Fruit fly (Drosophila melanogaster) whole organism, embryonic: Measurements from ENCODE around the gene Spn27A.

Source experiments
- Abd-B ChIP-seq: fragments of 200-800 bp; sonication (Bioruptor generic); optimal IDR thresholded peaks from 2 replicates; lab custom pipeline; 2018; ENCODE audit warnings: missing biosample characterization, mild to moderate bottlenecking, missing genetic modification characterization, moderate library complexity
- Asciz ChIP-seq: fragments of 200-800 bp; sonication (Bioruptor generic); optimal IDR thresholded peaks from 2 replicates; lab custom pipeline; 2017; ENCODE audit warnings: missing biosample characterization, mild to moderate bottlenecking, missing genetic modification characterization, missing genetic modification reagents
- C15 ChIP-seq: fragments of 200-800 bp; sonication (Bioruptor generic); IDR thresholded peaks from 3 replicates; pipeline ENCODE4 v1.3.6; 2022; ENCODE audit warnings: missing biosample characterization, missing genetic modification characterization
- CG10209 ChIP-seq: fragments of 200-800 bp; sonication (Bioruptor generic); optimal IDR thresholded peaks from 3 replicates; lab custom pipeline; 2017; ENCODE audit warnings: missing biosample characterization, mild to moderate bottlenecking, missing genetic modification characterization, missing genetic modification reagents
- CG12236 ChIP-seq: fragments of 200-800 bp; sonication (Bioruptor generic); optimal IDR thresholded peaks from 2 replicates; lab custom pipeline; 2016; ENCODE audit warnings: missing biosample characterization, missing genetic modification characterization
- CG12769 ChIP-seq: fragments of 200-800 bp; sonication (Bioruptor generic); optimal IDR thresholded peaks from 2 replicates; lab custom pipeline; 2019; ENCODE audit warnings: missing biosample characterization, mild to moderate bottlenecking, missing genetic modification characterization, moderate library complexity
- CG12942 ChIP-seq: fragments of 200-800 bp; sonication (Bioruptor generic); optimal IDR thresholded peaks from 3 replicates; lab custom pipeline; 2016; ENCODE audit warnings: missing biosample characterization, missing genetic modification characterization
- CG17385 ChIP-seq: fragments of 200-800 bp; sonication (Bioruptor generic); optimal IDR thresholded peaks from 3 replicates; lab custom pipeline; 2018; ENCODE audit warnings: missing biosample characterization, mild to moderate bottlenecking, missing genetic modification characterization
- CG17568 ChIP-seq: fragments of 200-800 bp; sonication (Bioruptor generic); optimal IDR thresholded peaks from 2 replicates; lab custom pipeline; 2018; ENCODE audit warnings: missing biosample characterization, mild to moderate bottlenecking, missing genetic modification characterization, moderate library complexity
- CG31388 ChIP-seq: fragments of 200-800 bp; sonication (Bioruptor generic); optimal IDR thresholded peaks from 2 replicates; lab custom pipeline; 2016; ENCODE audit warnings: missing biosample characterization, missing genetic modification characterization
- CG32532 ChIP-seq: fragments of 200-800 bp; sonication (Bioruptor generic); IDR thresholded peaks from 2 replicates; pipeline ENCODE4 v1.3.6; 2022; ENCODE audit warnings: missing biosample characterization, missing genetic modification characterization
- CG34422 ChIP-seq: fragments of 200-800 bp; sonication (Bioruptor generic); IDR thresholded peaks from 3 replicates; pipeline ENCODE4 v1.3.6; 2022; ENCODE audit warnings: missing biosample characterization, missing genetic modification characterization
- CG6175 ChIP-seq: fragments of 200-800 bp; sonication (Bioruptor generic); IDR thresholded peaks from 3 replicates; pipeline ENCODE4 v1.3.6; 2022; ENCODE audit warnings: missing biosample characterization, missing genetic modification characterization
- CG6654 ChIP-seq: fragments of 200-800 bp; sonication (Bioruptor generic); optimal IDR thresholded peaks from 2 replicates; lab custom pipeline; 2017; ENCODE audit warnings: missing biosample characterization, mild to moderate bottlenecking, missing genetic modification characterization
- CG7987 ChIP-seq: fragments of 200-800 bp; sonication (Bioruptor generic); optimal IDR thresholded peaks from 2 replicates; lab custom pipeline; 2018; ENCODE audit warnings: missing biosample characterization, mild to moderate bottlenecking, missing genetic modification characterization, moderate library complexity
- Deaf1 ChIP-seq: fragments of 200-800 bp; optimal IDR thresholded peaks from 3 replicates; lab custom pipeline; 2019; ENCODE audit warnings: missing biosample characterization, mild to moderate bottlenecking, missing genetic modification characterization, moderate library complexity
- Eip74EF ChIP-seq, 2 experiments: fragments of 200-800 bp in 1 of 2; fragments of >200 bp in 1 of 2; sonication (Bioruptor generic) in 1 of 2; optimal IDR thresholded peaks; 2 replicates each; lab custom pipeline; 2017 to 2019; ENCODE audit warnings: missing biosample characterization in 2 of 2, missing genetic modification characterization in 2 of 2, mild to moderate bottlenecking in 1 of 2, moderate library complexity in 1 of 2
- H2.0 ChIP-seq: fragments of 200-800 bp; sonication (Bioruptor generic); IDR thresholded peaks from 2 replicates; pipeline ENCODE4 v1.3.6; 2022; ENCODE audit warnings: missing biosample characterization, missing genetic modification characterization
- HHEX ChIP-seq: fragments of 200-800 bp; sonication (Bioruptor generic); optimal IDR thresholded peaks from 3 replicates; lab custom pipeline; 2017; ENCODE audit warnings: missing biosample characterization, mild to moderate bottlenecking, missing genetic modification characterization, missing genetic modification reagents
- HmgD ChIP-seq: fragments of 200-800 bp; sonication (Bioruptor generic); optimal IDR thresholded peaks from 3 replicates; lab custom pipeline; 2016; ENCODE audit warnings: missing biosample characterization, missing genetic modification characterization
- Hmx ChIP-seq: fragments of 200-800 bp; sonication (Bioruptor generic); optimal IDR thresholded peaks from 2 replicates; lab custom pipeline; 2016; ENCODE audit warnings: missing biosample characterization, missing genetic modification characterization
- Jarid2 ChIP-seq: fragments of 200-800 bp; sonication (Bioruptor generic); optimal IDR thresholded peaks from 3 replicates; lab custom pipeline; 2017; ENCODE audit warnings: mild to moderate bottlenecking, missing biosample characterization, missing genetic modification reagents, missing genetic modification characterization
- MBD-R2 ChIP-seq: fragments of 200-800 bp; sonication (Bioruptor generic); IDR thresholded peaks from 2 replicates; pipeline ENCODE4 v1.3.6; 2022; ENCODE audit warnings: missing biosample characterization, missing genetic modification characterization
- MTF-1 ChIP-seq: fragments of 200-800 bp; sonication (Bioruptor generic); optimal IDR thresholded peaks from 2 replicates; lab custom pipeline; 2018; ENCODE audit warnings: missing biosample characterization, mild to moderate bottlenecking, missing genetic modification characterization, borderline replicate concordance
- Opbp ChIP-seq: fragments of 200-800 bp; sonication (Bioruptor generic); IDR thresholded peaks from 3 replicates; pipeline ENCODE4 v1.3.6; 2022; ENCODE audit warnings: missing biosample characterization, missing genetic modification characterization; ENCODE audit not compliant: partially characterized antibody
- Rfx ChIP-seq: fragments of 200-800 bp; sonication (Bioruptor generic); IDR thresholded peaks from 2 replicates; pipeline ENCODE4 v1.3.6; 2022; ENCODE audit warnings: missing biosample characterization, missing genetic modification characterization
- Side ChIP-seq: fragments of 200-800 bp; sonication (Bioruptor generic); optimal IDR thresholded peaks from 2 replicates; lab custom pipeline; 2016; ENCODE audit warnings: missing biosample characterization, missing genetic modification characterization
- Six4 ChIP-seq: fragments of 200-800 bp; sonication (Bioruptor generic); optimal IDR thresholded peaks from 2 replicates; lab custom pipeline; 2016; ENCODE audit warnings: missing biosample characterization, missing genetic modification characterization
- YL-1 ChIP-seq: fragments of 200-800 bp; sonication (Bioruptor generic); optimal IDR thresholded peaks from 3 replicates; lab custom pipeline; 2017; ENCODE audit warnings: missing biosample characterization, mild to moderate bottlenecking, missing genetic modification characterization
- al ChIP-seq: fragments of 200-800 bp; sonication (Bioruptor generic); IDR thresholded peaks from 2 replicates; pipeline ENCODE4 v1.3.6; 2022; ENCODE audit warnings: missing biosample characterization, missing genetic modification characterization
- bsh ChIP-seq, 2 experiments: fragments of 200-800 bp; sonication (Bioruptor generic); optimal IDR thresholded peaks; 2 replicates each; lab custom pipeline; 2017 to 2018; ENCODE audit warnings: mild to moderate bottlenecking in 2 of 2, missing biosample characterization in 2 of 2, missing genetic modification characterization in 2 of 2, moderate library complexity in 1 of 2
- cg ChIP-seq: fragments of 200-800 bp; sonication (Bioruptor generic); optimal IDR thresholded peaks from 3 replicates; lab custom pipeline; 2019; ENCODE audit warnings: missing biosample characterization, mild to moderate bottlenecking, missing genetic modification characterization, moderate library complexity
- crp ChIP-seq, 2 experiments: fragments of 200-800 bp; sonication (Bioruptor generic); optimal IDR thresholded peaks; 2 replicates in 1 of 2; 3 replicates in 1 of 2; lab custom pipeline; 2017; ENCODE audit warnings: missing biosample characterization in 2 of 2, missing genetic modification characterization in 2 of 2, mild to moderate bottlenecking in 1 of 2, moderate library complexity in 1 of 2
- emc ChIP-seq: fragments of 200-800 bp; sonication (Bioruptor generic); optimal IDR thresholded peaks from 2 replicates; lab custom pipeline; 2016; ENCODE audit warnings: missing biosample characterization, missing genetic modification characterization
- fd3F ChIP-seq: fragments of 200-800 bp; sonication (Bioruptor generic); optimal IDR thresholded peaks from 2 replicates; lab custom pipeline; 2018; ENCODE audit warnings: missing biosample characterization, mild to moderate bottlenecking, missing genetic modification characterization, moderate library complexity
- grau ChIP-seq: fragments of 200-800 bp; optimal IDR thresholded peaks from 3 replicates; lab custom pipeline; 2019; ENCODE audit warnings: missing biosample characterization, mild to moderate bottlenecking, missing genetic modification characterization, moderate library complexity
- mld ChIP-seq: fragments of 200-800 bp; sonication (Bioruptor generic); IDR thresholded peaks from 3 replicates; pipeline ENCODE4 v1.3.6; 2022; ENCODE audit warnings: missing biosample characterization, missing genetic modification characterization; ENCODE audit not compliant: partially characterized antibody
- odd ChIP-seq: fragments of 200-800 bp; sonication (Bioruptor generic); optimal IDR thresholded peaks from 2 replicates; lab custom pipeline; 2017; ENCODE audit warnings: missing biosample characterization, mild to moderate bottlenecking, missing genetic modification characterization
- peb ChIP-seq: fragments of 200-800 bp; sonication (Bioruptor generic); IDR thresholded peaks from 2 replicates; pipeline ENCODE4 v1.3.6; 2022; ENCODE audit warnings: missing biosample characterization, missing genetic modification characterization
- prd ChIP-seq, 3 experiments: fragments of >200 bp in 2 of 3; fragments of 200-800 bp in 1 of 3; sonication (Bioruptor generic) in 1 of 3; optimal IDR thresholded peaks in 2 of 3; IDR thresholded peaks in 1 of 3; 2 replicates in 2 of 3; 3 replicates in 1 of 3; pipeline versions ENCODE4 v1.3.6 to Lab custom; 2017 to 2022; ENCODE audit warnings: missing biosample characterization in 1 of 3, missing genetic modification characterization in 1 of 3
- sd ChIP-seq: fragments of 200-800 bp; sonication (Bioruptor generic); optimal IDR thresholded peaks from 3 replicates; lab custom pipeline; 2018; ENCODE audit warnings: missing biosample characterization, mild to moderate bottlenecking, missing genetic modification characterization, moderate library complexity
- sens ChIP-seq: fragments of 200-800 bp; sonication (Bioruptor generic); peaks from one replicate; lab custom pipeline; 2016; ENCODE audit warnings: missing biosample characterization, missing genetic modification characterization
- seq ChIP-seq: fragments of 200-800 bp; sonication (Bioruptor generic); IDR thresholded peaks from 2 replicates; pipeline ENCODE4 v1.3.6; 2022; ENCODE audit warnings: missing biosample characterization, missing genetic modification characterization
- sqz ChIP-seq: fragments of 200-800 bp; sonication (Bioruptor generic); optimal IDR thresholded peaks from 3 replicates; lab custom pipeline; 2018; ENCODE audit warnings: missing biosample characterization, mild to moderate bottlenecking, missing genetic modification characterization
- sug ChIP-seq: fragments of 200-800 bp; optimal IDR thresholded peaks from 2 replicates; lab custom pipeline; 2019; ENCODE audit warnings: missing biosample characterization, mild to moderate bottlenecking, missing genetic modification characterization, moderate library complexity
- trem ChIP-seq: fragments of 200-800 bp; optimal IDR thresholded peaks from 3 replicates; lab custom pipeline; 2019; ENCODE audit warnings: missing biosample characterization, mild to moderate bottlenecking, missing genetic modification characterization, moderate library complexity
- tx ChIP-seq: fragments of 200-800 bp; sonication (Bioruptor generic); optimal IDR thresholded peaks from 2 replicates; lab custom pipeline; 2016; ENCODE audit warnings: missing biosample characterization, missing genetic modification characterization
- zen2 ChIP-seq: fragments of 200-800 bp; sonication (Bioruptor generic); IDR thresholded peaks from 3 replicates; pipeline ENCODE4 v1.3.6; 2022; ENCODE audit warnings: missing biosample characterization, missing genetic modification characterization; ENCODE audit not compliant: partially characterized antibody

Gene Spn27A

DNA sequence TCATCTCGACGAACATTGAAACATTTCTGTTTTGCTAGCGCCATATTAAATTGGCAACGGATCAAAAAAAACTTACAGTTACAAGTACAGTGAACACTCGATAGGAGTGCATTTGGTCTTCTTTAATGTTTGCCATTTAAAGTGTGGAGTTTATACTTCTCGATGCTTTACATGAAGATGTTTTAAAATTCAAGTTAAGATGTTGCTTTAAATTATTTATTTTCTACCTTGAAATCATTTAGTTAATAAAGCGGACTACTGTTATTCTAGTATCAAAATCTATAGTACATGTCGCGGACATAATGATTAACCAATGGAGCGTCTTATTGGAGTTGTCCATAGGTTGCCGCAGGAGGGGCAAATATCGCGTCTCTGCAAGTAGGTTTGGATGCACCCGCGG, 3.4 kb upstream of the Spn27A start, which contains the start of gene cort:
Gene cort (minus strand): TSS at position 101 of the 400 bp plus-strand sequence.
- TF ChIP-seq grau (tag; lab: Kevin White, UChicago): peak; percentile 26
- TF ChIP-seq H2.0: no peak

DNA sequence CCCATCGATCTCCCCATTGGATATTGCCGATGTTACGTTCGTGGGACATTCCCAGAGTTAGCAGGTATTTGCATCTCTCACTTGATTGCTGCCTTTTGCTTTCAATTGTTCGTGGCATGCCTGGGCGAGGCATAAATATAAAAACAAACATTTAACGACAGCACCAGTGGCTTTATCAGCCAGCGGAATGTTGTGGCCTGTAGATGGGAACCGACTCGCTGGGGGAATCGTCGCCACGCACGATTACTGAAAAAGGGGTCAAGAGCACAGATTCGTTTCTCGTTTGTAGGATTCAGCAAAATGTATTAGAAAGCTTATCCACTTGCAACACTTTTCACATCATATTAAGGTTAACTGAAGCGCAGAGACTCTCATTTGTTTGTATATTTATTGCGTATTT, 1.7 kb downstream of the Spn27A start:
- TF ChIP-seq zen2 (GFP tag; lab: Robert Waterston, UW) (no peak), CG12236 (GFP tag; lab: Kevin White, UChicago) (no peak), sug (peak; percentile 55), Side (GFP tag; lab: Kevin White, UChicago) (no peak), bsh (GFP tag; optimal IDR thresholded peaks at IDR 0.05; lab: Kevin White, UChicago) (no peak), al (GFP tag; lab: Robert Waterston, UW) (no peak), Rfx (GFP tag; lab: Robert Waterston, UW) (no peak), Opbp (no peak), seq (GFP tag; lab: Robert Waterston, UW) (no peak), CG12769 (peak; percentile 35), Six4 (GFP tag; lab: Kevin White, UChicago) (no peak), peb (GFP tag; lab: Robert Waterston, UW) (no peak), Eip74EF (GFP tag; optimal IDR thresholded peaks at IDR 0.05; lab: Kevin White, UChicago) (no peak), C15 (no peak), HmgD (GFP tag; lab: Kevin White, UChicago) (no peak), MTF-1 (no peak), CG6654 (GFP tag; lab: Kevin White, UChicago) (no peak), mld (GFP tag; lab: Robert Waterston, UW) (no peak), emc (GFP tag; lab: Kevin White, UChicago) (no peak), CG6175 (0 out of 3 replicates have a peak, but pooled peaks have one; percentile 25), Deaf1 (tag; lab: Kevin White, UChicago) (peak; percentile 46), Hmx (GFP tag; lab: Kevin White, UChicago) (no peak), Abd-B (GFP tag; lab: Kevin White, UChicago) (no peak), CG17568 (GFP tag; lab: Kevin White, UChicago) (no peak), CG12942 (GFP tag; lab: Kevin White, UChicago) (no peak), sens (GFP tag; lab: Kevin White, UChicago) (peak; percentile 48), MBD-R2 (GFP tag; lab: Robert Waterston, UW) (no peak), fd3F (GFP tag; lab: Kevin White, UChicago) (no peak), sqz (GFP tag; lab: Kevin White, UChicago) (no peak), sd (tag; lab: Kevin White, UChicago) (peak; percentile 73), CG31388 (no peak)

DNA sequence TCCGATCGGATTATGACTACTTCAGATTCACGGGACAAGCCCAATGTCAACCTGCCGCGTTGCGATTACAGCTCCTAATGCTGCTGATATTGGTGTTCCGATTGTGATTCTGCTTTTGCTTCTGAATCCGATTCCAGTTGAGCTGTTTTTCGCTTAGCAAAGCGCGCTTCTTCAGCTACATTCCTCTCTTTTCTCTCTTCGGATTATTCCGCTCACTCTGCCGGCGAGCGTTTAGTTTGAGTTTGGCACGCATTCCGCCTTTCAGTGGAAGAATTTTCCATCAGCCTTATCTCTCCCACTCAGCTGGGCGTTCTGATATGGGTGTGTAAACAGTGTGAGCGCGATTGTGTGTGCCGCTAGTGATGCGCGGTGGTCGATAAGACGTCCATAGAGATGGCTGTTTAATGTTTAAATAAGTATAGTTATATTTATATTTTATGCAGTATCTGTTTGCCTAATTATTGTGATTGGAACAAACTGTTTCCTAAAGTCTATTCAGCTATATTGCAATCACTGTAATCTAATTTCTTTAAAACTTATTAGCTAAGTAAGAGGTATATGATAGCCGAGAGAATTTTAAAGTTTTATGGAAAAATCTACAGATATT, 5.3 kb downstream of the Spn27A start, which contains the start of gene Galt:
Gene Galt (minus strand): TSS at position 315 of the 607 bp plus-strand sequence.
- TF ChIP-seq YL-1 (peak; percentile 35), prd (optimal IDR thresholded peaks at IDR 0.05; lab: Kevin White, UChicago) (no peak), prd (GFP tag; IDR thresholded peaks at IDR 0.05; lab: Robert Waterston, UW) (0 out of 3 replicates have a peak, but pooled peaks have one; percentile 36), CG34422 (peak; percentile 59; the same call in 1 of the 3 replicates), trem (tag; lab: Kevin White, UChicago) (peak; percentile 19), Asciz (GFP tag; lab: Kevin White, UChicago) (peak; percentile 6), CG32532 (GFP tag; lab: Robert Waterston, UW) (peak; percentile 12; the same call in 1 of the 2 replicates), crp (GFP tag; optimal IDR thresholded peaks at IDR 0.05; lab: Kevin White, UChicago) (peak in 1 of 2 experiments; percentile 73), CG10209 (GFP tag; lab: Kevin White, UChicago) (peak; percentile 20), CG17385 (GFP tag; lab: Kevin White, UChicago) (peak; percentile 31), Jarid2 (peak; percentile 18), odd (GFP tag; lab: Kevin White, UChicago) (peak; percentile 43), CG7987 (GFP tag; lab: Kevin White, UChicago) (peak; percentile 54), cg (GFP tag; lab: Kevin White, UChicago) (peak; percentile 65), tx (GFP tag; lab: Kevin White, UChicago) (no peak), HHEX (peak; percentile 3)
